Worm (Caenorhabditis elegans) whole organism, young adult: ENCODE results near the gene dop-4.

Experiments
- B0261.1 ChIP-seq: sonication (generic microtip); optimal IDR thresholded peaks from 2 replicates; lab custom pipeline; 2016; ENCODE audit warnings: mild to moderate bottlenecking, missing genetic modification characterization, moderate library complexity, missing compliant biosample characterization
- F57C9.4 ChIP-seq: sonication (generic microtip); optimal IDR thresholded peaks from 2 replicates; lab custom pipeline; 2017; ENCODE audit warnings: mild to moderate bottlenecking, missing genetic modification characterization, missing compliant biosample characterization
- Y67H2A.10 ChIP-seq: fragments of 200-800 bp; sonication (Bioruptor generic); conservative IDR thresholded peaks from 2 replicates; pipeline ENCODE4 v1.3.6; 2022; ENCODE audit warnings: missing genetic modification reagents, missing genetic modification characterization, missing compliant biosample characterization
- lin-35 ChIP-seq, 3 experiments: fragments of 150-350 bp in 2 of 3; sonication (generic microtip) in 1 of 3; optimal IDR thresholded peaks; 2 replicates each; lab custom pipeline; 2014 to 2018; ENCODE audit warnings: missing biosample characterization in 3 of 3, missing genetic modification characterization in 3 of 3, missing genetic modification reagents in 3 of 3
- tbp1 ChIP-seq: fragments of 200-800 bp; sonication (Bioruptor generic); optimal IDR thresholded peaks from 2 replicates; lab custom pipeline; 2018; ENCODE audit warnings: mild to moderate bottlenecking, missing genetic modification characterization, missing compliant biosample characterization

DNA sequence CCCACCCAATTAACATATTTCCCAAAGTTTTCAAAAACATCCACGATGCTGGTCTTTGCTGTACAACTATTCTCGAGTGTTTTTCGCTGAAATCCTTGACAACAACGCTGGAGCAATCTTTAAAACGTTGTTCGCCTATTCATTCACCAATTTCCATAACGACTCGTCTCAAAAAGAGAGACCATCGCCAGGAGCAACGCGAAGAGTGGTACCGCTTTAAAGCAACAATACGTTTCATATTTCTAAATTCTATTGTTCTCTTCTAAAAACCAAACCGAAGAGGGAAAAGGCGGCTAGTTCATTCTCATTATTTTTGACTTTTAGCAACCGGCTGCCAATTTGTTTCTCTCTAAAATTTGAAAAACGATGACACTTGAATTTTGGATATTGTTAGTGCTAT, 24.5 kb upstream of the dop-4 start, which contains the start of gene C25G6.1:
- TF ChIP-seq lin-35 (GFP tag; optimal IDR thresholded peaks at IDR 0.05; lab: Kevin White, UChicago) (no peak), F57C9.4 (tag; lab: Kevin White, UChicago) (no peak), B0261.1 (tag; lab: Kevin White, UChicago) (no peak), tbp1 (GFP tag; lab: Kevin White, UChicago) (no peak), Y67H2A.10 (no peak)
